Worm (Caenorhabditis elegans): ENCODE results near the gene fem-1.

The fem-1 gene

ce11 chrIV:5563280-5563679 is 25.5 kb upstream of the fem-1 start (continued):
- TF ChIP-seq snpc-4 (tag; optimal IDR thresholded peaks at IDR 0.05), result no peak
- no peak for TF ChIP-seq xbp-1 (tag; optimal IDR thresholded peaks at IDR 0.05)
- no peak for TF ChIP-seq nhr-76 (tag; optimal IDR thresholded peaks at IDR 0.05)
- no peak for TF ChIP-seq isw-1 (GFP tag; IDR thresholded peaks at IDR 0.05)
- no peak for TF ChIP-seq elt-2 (tag; optimal IDR thresholded peaks at IDR 0.05)
- TF ChIP-seq tbx-2 (tag; optimal IDR thresholded peaks at IDR 0.05), result no peak
- TF ChIP-seq mep-1 (tag; optimal IDR thresholded peaks at IDR 0.05), result peak; percentile 83
- no peak for TF ChIP-seq unc-130 (tag; optimal IDR thresholded peaks at IDR 0.05)
- TF ChIP-seq unc-86 (tag; optimal IDR thresholded peaks at IDR 0.05), result no peak
- no peak for TF ChIP-seq hlh-4 (tag; optimal IDR thresholded peaks at IDR 0.05)
- no peak for TF ChIP-seq tlp-1 (tag; optimal IDR thresholded peaks at IDR 0.05)
- TF ChIP-seq jun-1 (tag; optimal IDR thresholded peaks at IDR 0.05), result no peak

- peak; percentile 66 for TF ChIP-seq nhr-47 (tag; optimal IDR thresholded peaks at IDR 0.05)
- TF ChIP-seq Y116A8C.19 (tag; optimal IDR thresholded peaks at IDR 0.05; ENCODE audit: borderline replicate concordance), result no peak
- no peak for TF ChIP-seq elt-2 (tag; optimal IDR thresholded peaks at IDR 0.05)
- TF ChIP-seq mep-1 (tag; optimal IDR thresholded peaks at IDR 0.05), result peak; percentile 55
- TF ChIP-seq nhr-237 (tag; optimal IDR thresholded peaks at IDR 0.05), result peak; percentile 32
- TF ChIP-seq jun-1 (tag; optimal IDR thresholded peaks at IDR 0.05), result no peak
- peak; percentile 29 to 38 (median 36) for TF ChIP-seq dpl-1 (GFP tag; optimal IDR thresholded peaks at IDR 0.05)
- TF ChIP-seq ceh-82 (tag; optimal IDR thresholded peaks at IDR 0.05), result peak in 1 of 3 experiments; percentile 5
- peak; percentile 2 for TF ChIP-seq C16A3.4 (tag; optimal IDR thresholded peaks at IDR 0.05)
- TF ChIP-seq aly-2 (tag; optimal IDR thresholded peaks at IDR 0.05), result no peak
- no peak for TF ChIP-seq ceh-88 (GFP tag; IDR thresholded peaks at IDR 0.05)
- peak; percentile 12 for TF ChIP-seq tbx-2 (tag; optimal IDR thresholded peaks at IDR 0.05)
- TF ChIP-seq egl-13 (tag; optimal IDR thresholded peaks at IDR 0.05), result no peak
- TF ChIP-seq nhr-85 (tag), result peak; percentile 99
- no peak for TF ChIP-seq unc-98 (GFP tag; IDR thresholded peaks at IDR 0.05)
- no peak for TF ChIP-seq unc-62 (GFP tag; optimal IDR thresholded peaks at IDR 0.05)
- TF ChIP-seq tlp-1 (tag; optimal IDR thresholded peaks at IDR 0.05), result no peak
- TF ChIP-seq ets-5 (GFP tag; IDR thresholded peaks at IDR 0.05), result no peak
- peak; percentile 81 for TF ChIP-seq nhr-71 (tag; optimal IDR thresholded peaks at IDR 0.05)
- no peak for TF ChIP-seq fkh-4 (tag; optimal IDR thresholded peaks at IDR 0.05; ENCODE audit: borderline replicate concordance)
- no peak for TF ChIP-seq F16B12.6 (tag; optimal IDR thresholded peaks at IDR 0.05)
- no peak for TF ChIP-seq egl-27 (tag; optimal IDR thresholded peaks at IDR 0.05)
- no peak for TF ChIP-seq isw-1 (GFP tag; IDR thresholded peaks at IDR 0.05)
- TF ChIP-seq lin-39 (tag; optimal IDR thresholded peaks at IDR 0.05), result peak; percentile 12
- no peak for TF ChIP-seq nhr-76 (tag; optimal IDR thresholded peaks at IDR 0.05)
- TF ChIP-seq mef-2 (tag; optimal IDR thresholded peaks at IDR 0.05), result no peak
- peak; percentile 72 for TF ChIP-seq nhr-90 (tag; optimal IDR thresholded peaks at IDR 0.05; ENCODE audit: poor library complexity)
- TF ChIP-seq fkh-10 (GFP tag; optimal IDR thresholded peaks at IDR 0.05), result no peak
- no peak for TF ChIP-seq unc-130 (tag; optimal IDR thresholded peaks at IDR 0.05)
- peak; percentile 15 for TF ChIP-seq lin-35 (GFP tag; optimal IDR thresholded peaks at IDR 0.05)
- TF ChIP-seq mab-9 (GFP tag; IDR thresholded peaks at IDR 0.05), result no peak
- TF ChIP-seq efl-3 (GFP tag; optimal IDR thresholded peaks at IDR 0.05), result no peak
- TF ChIP-seq nhr-77 (tag; optimal IDR thresholded peaks at IDR 0.05), result no peak
- no peak for TF ChIP-seq C04F5.9 (tag; optimal IDR thresholded peaks at IDR 0.05)
- no peak for TF ChIP-seq ces-1 (GFP tag; optimal IDR thresholded peaks at IDR 0.05)
- TF ChIP-seq ceh-63 (GFP tag; optimal IDR thresholded peaks at IDR 0.05), result no peak
- TF ChIP-seq zag-1 (tag; optimal IDR thresholded peaks at IDR 0.05), result no peak
- no peak for TF ChIP-seq vab-15 (tag; optimal IDR thresholded peaks at IDR 0.05)
- no peak for TF ChIP-seq ceh-90 (tag; optimal IDR thresholded peaks at IDR 0.05)
- TF ChIP-seq nhr-84 (tag; optimal IDR thresholded peaks at IDR 0.05), result no peak
- TF ChIP-seq fos-1 (tag; optimal IDR thresholded peaks at IDR 0.05), result peak; percentile 43
- TF ChIP-seq mdl-1 (tag; optimal IDR thresholded peaks at IDR 0.05), result no peak
- no peak for TF ChIP-seq unc-30 (tag; optimal IDR thresholded peaks at IDR 0.05)
- no peak for TF ChIP-seq zip-4 (GFP tag; optimal IDR thresholded peaks at IDR 0.05)
- peak; percentile 67 for TF ChIP-seq swsn-7 (tag; optimal IDR thresholded peaks at IDR 0.05)
- peak; percentile 85 for TF ChIP-seq grh-1 (GFP tag; IDR thresholded peaks at IDR 0.05)
Measured at ce11 chrIV:5561497-5562155, 23.9 kb upstream of the fem-1 start.
